Worm (Caenorhabditis elegans) whole organism, L4 larva: ENCODE results near the gene sar-1.

Source experiments
- ama-1 ChIP-seq: fragments of 150-350 bp; optimal IDR thresholded peaks from 2 replicates; lab custom pipeline; 2014; ENCODE audit warnings: inconsistent platforms, mixed read lengths
- fkh-10 ChIP-seq: fragments of 150-350 bp; optimal IDR thresholded peaks from 2 replicates; lab custom pipeline; 2014; ENCODE audit warnings: missing biosample characterization, missing genetic modification reagents, missing genetic modification characterization
- lin-39 ChIP-seq: fragments of 150-350 bp; optimal IDR thresholded peaks from 2 replicates; lab custom pipeline; 2014; ENCODE audit warnings: missing biosample characterization, missing genetic modification reagents, missing genetic modification characterization
- madf-5 ChIP-seq, 2 experiments: fragments of 200-800 bp; sonication (Bioruptor generic); IDR thresholded peaks; 2 replicates each; pipeline ENCODE4 v1.3.6; 2022; ENCODE audit warnings: missing compliant biosample characterization in 2 of 2, missing genetic modification characterization in 2 of 2
- nhr-11 ChIP-seq: fragments of 150-350 bp; optimal IDR thresholded peaks from 2 replicates; lab custom pipeline; 2014; ENCODE audit warnings: missing biosample characterization, missing genetic modification characterization
- nhr-76 ChIP-seq: fragments of 150-350 bp; optimal IDR thresholded peaks from 2 replicates; lab custom pipeline; 2014; ENCODE audit warnings: missing biosample characterization, missing genetic modification characterization
- skn-1 ChIP-seq: fragments of 150-350 bp; optimal IDR thresholded peaks from 2 replicates; lab custom pipeline; 2014; ENCODE audit warnings: missing biosample characterization, missing genetic modification characterization
- unc-130 ChIP-seq: sonication (generic microtip); optimal IDR thresholded peaks from 2 replicates; lab custom pipeline; 2016; ENCODE audit warnings: missing genetic modification reagents, missing genetic modification characterization, missing compliant biosample characterization
- unc-62 ChIP-seq, 3 experiments: fragments of 150-350 bp in 1 of 3; sonication (generic microtip); optimal IDR thresholded peaks in 2 of 3; peaks in 1 of 3; 1 replicate in 1 of 3; 2 replicates in 2 of 3; lab custom pipeline; 2014 to 2017; ENCODE audit warnings: missing biosample characterization in 3 of 3, missing genetic modification characterization in 3 of 3, missing genetic modification reagents in 3 of 3, missing genotype in 1 of 3
- vab-7 ChIP-seq: fragments of 200-800 bp; sonication (Bioruptor generic); IDR thresholded peaks from 2 replicates; pipeline ENCODE4 v1.3.6; 2022; ENCODE audit warnings: missing genetic modification reagents, missing genetic modification characterization, missing compliant biosample characterization
- zag-1 ChIP-seq: fragments of 150-350 bp; optimal IDR thresholded peaks from 2 replicates; lab custom pipeline; 2014; ENCODE audit warnings: missing biosample characterization, missing genetic modification characterization

- no peak for TF ChIP-seq madf-5 (GFP tag; IDR thresholded peaks at IDR 0.05; lab: Robert Waterston, UW)
- TF ChIP-seq ama-1 (lab: Kevin White, UChicago) = no peak
- no peak for TF ChIP-seq unc-62 (GFP tag; optimal IDR thresholded peaks at IDR 0.05 in 1 of 2; lab: Kevin White, UChicago)
- TF ChIP-seq unc-62 (tag; optimal IDR thresholded peaks at IDR 0.05; lab: Kevin White, UChicago) = no peak
- TF ChIP-seq vab-7 (GFP tag; lab: Robert Waterston, UW) = no peak
- no peak for TF ChIP-seq unc-130 (GFP tag; lab: Kevin White, UChicago)
- no peak for TF ChIP-seq nhr-11 (tag; lab: Kevin White, UChicago)
- TF ChIP-seq fkh-10 (GFP tag; lab: Kevin White, UChicago) = no peak
- no peak for TF ChIP-seq lin-39
- TF ChIP-seq nhr-76 (tag; lab: Kevin White, UChicago) = no peak
- no peak for TF ChIP-seq zag-1 (tag; lab: Kevin White, UChicago)
- TF ChIP-seq skn-1 (tag; lab: Kevin White, UChicago) = no peak
Observed at ce11 chrIV:4481298-4481697, 31.8 kb downstream of the sar-1 start.
